Worm (Caenorhabditis elegans) whole organism, L1 larva: ENCODE data around the gene clp-1.

ENCODE experiments used
- C34B4.2 ChIP-seq: sonication (generic microtip); optimal IDR thresholded peaks from 2 replicates; lab custom pipeline; 2017; ENCODE audit warnings: mild to moderate bottlenecking, missing genetic modification characterization, missing compliant biosample characterization
- F16B12.6 ChIP-seq: fragments of 150-350 bp; optimal IDR thresholded peaks from 2 replicates; lab custom pipeline; 2014; ENCODE audit warnings: missing biosample characterization, missing genetic modification characterization
- Y116A8C.19 ChIP-seq: sonication (generic microtip); optimal IDR thresholded peaks from 2 replicates; lab custom pipeline; 2016; ENCODE audit warnings: missing compliant biosample characterization, missing genetic modification characterization, borderline replicate concordance
- aha-1 ChIP-seq: fragments of 150-350 bp; optimal IDR thresholded peaks from 2 replicates; lab custom pipeline; 2014; ENCODE audit warnings: missing biosample characterization, missing genetic modification characterization
- aly-2 ChIP-seq: fragments of 150-350 bp; optimal IDR thresholded peaks from 2 replicates; lab custom pipeline; 2014; ENCODE audit warnings: missing biosample characterization, missing genetic modification characterization
- blmp-1 ChIP-seq: fragments of 150-350 bp; optimal IDR thresholded peaks from 2 replicates; lab custom pipeline; 2014; ENCODE audit warnings: missing biosample characterization, missing genetic modification characterization
- ceh-63 ChIP-seq: fragments of 200-800 bp; sonication (Bioruptor generic); optimal IDR thresholded peaks from 2 replicates; lab custom pipeline; 2018; ENCODE audit warnings: mild to moderate bottlenecking, missing genetic modification characterization, missing compliant biosample characterization
- ceh-8 ChIP-seq: fragments of 200-800 bp; sonication (Bioruptor generic); optimal IDR thresholded peaks from 2 replicates; lab custom pipeline; 2018; ENCODE audit warnings: mild to moderate bottlenecking, missing genetic modification characterization, moderate library complexity, missing compliant biosample characterization
- ceh-88 ChIP-seq: fragments of 200-800 bp; sonication (Bioruptor generic); IDR thresholded peaks from 2 replicates; pipeline ENCODE4 v1.3.6; 2022; ENCODE audit warnings: missing genetic modification characterization, missing compliant biosample characterization
- ces-1 ChIP-seq: fragments of 150-350 bp; optimal IDR thresholded peaks from 2 replicates; lab custom pipeline; 2014; ENCODE audit warnings: missing biosample characterization, missing genetic modification reagents, missing genetic modification characterization
- dsc-1 ChIP-seq: sonication (generic microtip); optimal IDR thresholded peaks from 2 replicates; lab custom pipeline; 2016; ENCODE audit warnings: mild to moderate bottlenecking, missing genetic modification characterization, missing compliant biosample characterization
- efl-1 ChIP-seq, 4 experiments: fragments of 150-350 bp; optimal IDR thresholded peaks in 3 of 4; peaks in 1 of 4; 1 replicate in 1 of 4; 2 replicates in 3 of 4; lab custom pipeline; 2014; ENCODE audit warnings: missing biosample characterization in 2 of 4, missing genetic modification characterization in 2 of 4, missing genetic modification reagents in 2 of 4
- egl-13 ChIP-seq: sonication (generic microtip); optimal IDR thresholded peaks from 2 replicates; lab custom pipeline; 2016; ENCODE audit warnings: missing genotype, missing genetic modification reagents, missing genetic modification characterization, missing compliant biosample characterization
- elt-2 ChIP-seq: sonication (generic microtip); optimal IDR thresholded peaks from 2 replicates; lab custom pipeline; 2016; ENCODE audit warnings: missing genetic modification characterization, mild to moderate bottlenecking, inconsistent platforms, missing compliant biosample characterization, missing genetic modification reagents
- elt-3 ChIP-seq, 6 experiments: fragments of 150-350 bp in 1 of 6; sonication (generic microtip); optimal IDR thresholded peaks; 2 replicates each; lab custom pipeline; 2017 to 2018; ENCODE audit warnings: missing biosample characterization in 6 of 6, missing genetic modification characterization in 6 of 6, inconsistent platforms in 1 of 6
- fkh-4 ChIP-seq: sonication (generic microtip); optimal IDR thresholded peaks from 2 replicates; lab custom pipeline; 2016; ENCODE audit warnings: missing compliant biosample characterization, missing genetic modification characterization, borderline replicate concordance
- fos-1 ChIP-seq: fragments of 150-350 bp; optimal IDR thresholded peaks from 2 replicates; lab custom pipeline; 2014; ENCODE audit warnings: missing biosample characterization, missing genetic modification characterization
- hlh-4 ChIP-seq: sonication (generic microtip); optimal IDR thresholded peaks from 2 replicates; lab custom pipeline; 2016; ENCODE audit warnings: mild to moderate bottlenecking, missing genetic modification characterization, missing compliant biosample characterization
- hpl-2 ChIP-seq: fragments of 150-350 bp; optimal IDR thresholded peaks from 2 replicates; lab custom pipeline; 2014; ENCODE audit warnings: missing biosample characterization, missing genetic modification reagents, missing genetic modification characterization
- jun-1 ChIP-seq: fragments of 150-350 bp; optimal IDR thresholded peaks from 2 replicates; lab custom pipeline; 2014; ENCODE audit warnings: missing biosample characterization, missing genetic modification reagents, missing genetic modification characterization
- lin-15B ChIP-seq: fragments of 150-350 bp; sonication (generic microtip); optimal IDR thresholded peaks from 3 replicates; lab custom pipeline; 2014; ENCODE audit warnings: missing biosample characterization, missing genetic modification characterization
- lin-35 ChIP-seq, 2 experiments: fragments of 150-350 bp; optimal IDR thresholded peaks; 2 replicates each; lab custom pipeline; 2014; ENCODE audit warnings: missing biosample characterization in 2 of 2, missing genetic modification characterization in 2 of 2, missing genetic modification reagents in 2 of 2
- lin-39 ChIP-seq: fragments of 150-350 bp; optimal IDR thresholded peaks from 2 replicates; lab custom pipeline; 2014; ENCODE audit warnings: missing biosample characterization, missing genetic modification reagents, missing genetic modification characterization
- lsy-2 ChIP-seq, 2 experiments: fragments of 150-350 bp; optimal IDR thresholded peaks; 2 replicates each; lab custom pipeline; 2014; ENCODE audit warnings: missing biosample characterization in 2 of 2, missing genetic modification characterization in 2 of 2
- mdl-1 ChIP-seq, 2 experiments: fragments of 150-350 bp; optimal IDR thresholded peaks; 2 replicates each; lab custom pipeline; 2014 to 2017; ENCODE audit warnings: missing biosample characterization in 2 of 2, missing genetic modification characterization in 2 of 2, inconsistent platforms in 1 of 2
- mef-2 ChIP-seq: fragments of 150-350 bp; optimal IDR thresholded peaks from 2 replicates; lab custom pipeline; 2014; ENCODE audit warnings: missing biosample characterization, missing genetic modification characterization
- mep-1 ChIP-seq: fragments of 150-350 bp; optimal IDR thresholded peaks from 2 replicates; lab custom pipeline; 2014; ENCODE audit warnings: missing biosample characterization, missing genetic modification characterization
- nhr-11 ChIP-seq: fragments of 150-350 bp; optimal IDR thresholded peaks from 2 replicates; lab custom pipeline; 2014; ENCODE audit warnings: missing biosample characterization, missing genetic modification characterization
- nhr-12 ChIP-seq: sonication (generic microtip); optimal IDR thresholded peaks from 2 replicates; lab custom pipeline; 2017; ENCODE audit warnings: missing biosample characterization, missing genetic modification characterization
- nhr-19 ChIP-seq: fragments of 200-800 bp; sonication (Bioruptor generic); conservative IDR thresholded peaks from 2 replicates; pipeline ENCODE4 v1.3.6; 2022; ENCODE audit warnings: missing genetic modification characterization, missing compliant biosample characterization
- nhr-237 ChIP-seq: fragments of 150-350 bp; optimal IDR thresholded peaks from 2 replicates; lab custom pipeline; 2014; ENCODE audit warnings: missing biosample characterization, missing genetic modification characterization
- nhr-76 ChIP-seq: sonication (generic microtip); optimal IDR thresholded peaks from 2 replicates; lab custom pipeline; 2017; ENCODE audit warnings: missing biosample characterization, missing genetic modification characterization
- nhr-77 ChIP-seq: fragments of 150-350 bp; optimal IDR thresholded peaks from 2 replicates; lab custom pipeline; 2014; ENCODE audit warnings: missing biosample characterization, missing genetic modification characterization
- nhr-84 ChIP-seq: sonication (generic microtip); optimal IDR thresholded peaks from 2 replicates; lab custom pipeline; 2017; ENCODE audit warnings: missing biosample characterization, missing genetic modification characterization
- nhr-85 ChIP-seq: sonication (generic microtip); peaks from one replicate; lab custom pipeline; 2016; ENCODE audit warnings: missing genetic modification characterization, inconsistent platforms, missing compliant biosample characterization
- nhr-90 ChIP-seq: sonication (generic microtip); optimal IDR thresholded peaks from 2 replicates; lab custom pipeline; 2016; ENCODE audit warnings: mild to moderate bottlenecking, missing genetic modification characterization, missing compliant biosample characterization; ENCODE audit not compliant: poor library complexity
- pag-3 ChIP-seq: sonication (generic microtip); optimal IDR thresholded peaks from 2 replicates; lab custom pipeline; 2017; ENCODE audit warnings: missing genetic modification characterization, mild to moderate bottlenecking, missing compliant biosample characterization, antibody characterized with exemption, borderline replicate concordance; ENCODE audit not compliant: insufficient read depth
- pax-3 ChIP-seq: fragments of 200-800 bp; sonication (Bioruptor generic); optimal IDR thresholded peaks from 2 replicates; lab custom pipeline; 2018; ENCODE audit warnings: mild to moderate bottlenecking, missing genetic modification characterization, moderate library complexity, missing compliant biosample characterization
- pqm-1 ChIP-seq: sonication (generic microtip); optimal IDR thresholded peaks from 3 replicates; lab custom pipeline; 2017; ENCODE audit warnings: missing biosample characterization, missing genetic modification characterization
- rnt-1 ChIP-seq: sonication (generic microtip); optimal IDR thresholded peaks from 2 replicates; lab custom pipeline; 2016; ENCODE audit warnings: mild to moderate bottlenecking, missing genetic modification characterization, moderate library complexity, missing compliant biosample characterization
- skn-1 ChIP-seq: fragments of 150-350 bp; optimal IDR thresholded peaks from 2 replicates; lab custom pipeline; 2014; ENCODE audit warnings: missing biosample characterization, missing genetic modification characterization
- snu-23 ChIP-seq: sonication (generic microtip); optimal IDR thresholded peaks from 2 replicates; lab custom pipeline; 2016; ENCODE audit warnings: missing genetic modification characterization, missing compliant biosample characterization
- sox-4 ChIP-seq: sonication (generic microtip); optimal IDR thresholded peaks from 2 replicates; lab custom pipeline; 2016; ENCODE audit warnings: missing genetic modification characterization, missing compliant biosample characterization
- sptf-1 ChIP-seq: fragments of 150-350 bp; optimal IDR thresholded peaks from 2 replicates; lab custom pipeline; 2014; ENCODE audit warnings: missing biosample characterization, missing genetic modification characterization
- swsn-7 ChIP-seq: sonication (generic microtip); optimal IDR thresholded peaks from 2 replicates; lab custom pipeline; 2016; ENCODE audit warnings: missing genetic modification characterization, missing compliant biosample characterization
- tlp-1 ChIP-seq: fragments of 150-350 bp; optimal IDR thresholded peaks from 2 replicates; lab custom pipeline; 2014; ENCODE audit warnings: missing biosample characterization, missing genetic modification characterization
- unc-130 ChIP-seq: fragments of 150-350 bp; optimal IDR thresholded peaks from 2 replicates; lab custom pipeline; 2017; ENCODE audit warnings: missing biosample characterization, missing genetic modification characterization, inconsistent platforms
- unc-62 ChIP-seq: fragments of 150-350 bp; optimal IDR thresholded peaks from 2 replicates; lab custom pipeline; 2014; ENCODE audit warnings: missing biosample characterization, missing genetic modification reagents, missing genetic modification characterization
- unc-86 ChIP-seq: sonication (generic microtip); optimal IDR thresholded peaks from 2 replicates; lab custom pipeline; 2016; ENCODE audit warnings: missing genetic modification characterization, missing compliant biosample characterization
- unc-98 ChIP-seq: fragments of 200-800 bp; sonication (Bioruptor generic); IDR thresholded peaks from 2 replicates; pipeline ENCODE4 v1.3.6; 2022; ENCODE audit warnings: missing genetic modification characterization, missing compliant biosample characterization
- vab-15 ChIP-seq: sonication (generic microtip); optimal IDR thresholded peaks from 2 replicates; lab custom pipeline; 2017; ENCODE audit warnings: missing genotype, mild to moderate bottlenecking, missing genetic modification characterization, missing compliant biosample characterization
- xbp-1 ChIP-seq: sonication (generic microtip); optimal IDR thresholded peaks from 2 replicates; lab custom pipeline; 2016; ENCODE audit warnings: missing genetic modification characterization, missing compliant biosample characterization
- zag-1 ChIP-seq: fragments of 150-350 bp; optimal IDR thresholded peaks from 2 replicates; lab custom pipeline; 2014; ENCODE audit warnings: missing biosample characterization, missing genetic modification characterization
- zip-4 ChIP-seq: fragments of 200-800 bp; sonication (Bioruptor generic); optimal IDR thresholded peaks from 2 replicates; lab custom pipeline; 2018; ENCODE audit warnings: mild to moderate bottlenecking, missing genetic modification characterization, moderate library complexity, missing compliant biosample characterization

The clp-1 gene

ce11 chrIII:8029487-8029886, 49.7 kb downstream of the clp-1 start, which contains the start of gene F44B9.8:
Gene F44B9.8 (minus strand): TSS chrIII:8029649.
- TF ChIP-seq ceh-63: no peak
- TF ChIP-seq ces-1 (GFP tag; lab: Kevin White, UChicago): no peak
- no peak for TF ChIP-seq tlp-1 (tag; lab: Kevin White, UChicago)
- TF ChIP-seq skn-1 (tag; lab: Kevin White, UChicago): peak; percentile 35
- TF ChIP-seq nhr-90: peak; percentile 55
- peak; percentile 19 for TF ChIP-seq blmp-1 (tag; lab: Kevin White, UChicago)
- TF ChIP-seq pqm-1 (tag; lab: Kevin White, UChicago): no peak
- no peak for TF ChIP-seq lin-39
- no peak for TF ChIP-seq nhr-77
- TF ChIP-seq zip-4 (GFP tag; lab: Kevin White, UChicago): no peak
- no peak for TF ChIP-seq hpl-2
- peak; percentile 70 for TF ChIP-seq lin-15B
- TF ChIP-seq unc-62: no peak
- TF ChIP-seq jun-1 (tag; lab: Kevin White, UChicago): no peak
- TF ChIP-seq unc-86 (tag; lab: Kevin White, UChicago): no peak
- TF ChIP-seq pax-3 (tag; lab: Kevin White, UChicago): no peak
- no peak for TF ChIP-seq nhr-11
- peak; percentile 73 for TF ChIP-seq unc-130 (tag; lab: Kevin White, UChicago)
- TF ChIP-seq mep-1: peak; percentile 68
- no peak for TF ChIP-seq unc-98 (GFP tag; lab: Robert Waterston, UW)
- TF ChIP-seq pag-3 (tag; lab: Kevin White, UChicago): no peak
- TF ChIP-seq nhr-12 (tag; lab: Kevin White, UChicago): no peak
- TF ChIP-seq Y116A8C.19: no peak
- TF ChIP-seq ceh-88 (GFP tag; lab: Robert Waterston, UW): no peak
- TF ChIP-seq nhr-84 (tag; lab: Kevin White, UChicago): no peak
- TF ChIP-seq C34B4.2 (tag; lab: Kevin White, UChicago): no peak
- peak in 1 of 2 experiments; percentile 32 for TF ChIP-seq mdl-1 (tag; optimal IDR thresholded peaks at IDR 0.05; lab: Kevin White, UChicago)
- no peak for TF ChIP-seq egl-13 (tag; lab: Kevin White, UChicago)
- no peak for TF ChIP-seq elt-2 (tag; lab: Kevin White, UChicago)
- TF ChIP-seq aly-2 (tag; lab: Kevin White, UChicago): no peak
- no peak for TF ChIP-seq vab-15
- TF ChIP-seq elt-3 (tag; optimal IDR thresholded peaks at IDR 0.05; lab: Kevin White, UChicago): peak in 1 of 6 experiments; percentile 71
- peak; percentile 66 for TF ChIP-seq nhr-19 (GFP tag; lab: Robert Waterston, UW)
- no peak for TF ChIP-seq nhr-237 (tag; lab: Kevin White, UChicago)
- peak; percentile 72 to 80 for TF ChIP-seq lin-35 (GFP tag; optimal IDR thresholded peaks at IDR 0.05; lab: Kevin White, UChicago)
- TF ChIP-seq ceh-8: no peak
- no peak for TF ChIP-seq aha-1 (tag; lab: Kevin White, UChicago)
- TF ChIP-seq efl-1 (optimal IDR thresholded peaks at IDR 0.05; lab: Kevin White, UChicago): peak; percentile 72 to 76
- peak; percentile 73 to 95 for TF ChIP-seq efl-1 (GFP tag; optimal IDR thresholded peaks at IDR 0.05 in 1 of 2; lab: Kevin White, UChicago)
- no peak for TF ChIP-seq mef-2 (tag; lab: Kevin White, UChicago)
- TF ChIP-seq nhr-76 (tag; lab: Kevin White, UChicago): no peak
- peak; percentile 76 for TF ChIP-seq snu-23
- no peak for TF ChIP-seq fos-1
- no peak for TF ChIP-seq hlh-4 (tag; lab: Kevin White, UChicago)
- peak; percentile 76 to 80 for TF ChIP-seq lsy-2 (tag; optimal IDR thresholded peaks at IDR 0.05; lab: Kevin White, UChicago)
- peak; percentile 69 for TF ChIP-seq xbp-1 (tag; lab: Kevin White, UChicago)
- TF ChIP-seq nhr-85 (tag; lab: Kevin White, UChicago): peak; percentile 79
- no peak for TF ChIP-seq sptf-1 (tag; lab: Kevin White, UChicago)
- TF ChIP-seq zag-1 (tag; lab: Kevin White, UChicago): no peak
- TF ChIP-seq F16B12.6 (tag; lab: Kevin White, UChicago): peak; percentile 29
- no peak for TF ChIP-seq sox-4
- no peak for TF ChIP-seq fkh-4 (tag; lab: Kevin White, UChicago)
- no peak for TF ChIP-seq dsc-1 (tag; lab: Kevin White, UChicago)
- TF ChIP-seq rnt-1: peak; percentile 62
- peak; percentile 67 for TF ChIP-seq swsn-7 (tag; lab: Kevin White, UChicago)
